Worm (Caenorhabditis elegans) whole organism, L3 larva: ENCODE data around the gene T01D1.7.

Experiments used
- R02D3.7 ChIP-seq: fragments of 150-350 bp; optimal IDR thresholded peaks from 2 replicates; lab custom pipeline; 2014; ENCODE audit warnings: missing biosample characterization, missing genetic modification characterization
- ZK546.5 ChIP-seq: sonication (generic microtip); optimal IDR thresholded peaks from 2 replicates; lab custom pipeline; 2017; ENCODE audit warnings: missing biosample characterization, missing genetic modification characterization
- aly-2 ChIP-seq: fragments of 150-350 bp; optimal IDR thresholded peaks from 2 replicates; lab custom pipeline; 2014; ENCODE audit warnings: missing biosample characterization, missing genetic modification characterization
- ama-1 ChIP-seq: fragments of 150-350 bp; optimal IDR thresholded peaks from 2 replicates; lab custom pipeline; 2018
- ceh-16 ChIP-seq: sonication (generic microtip); optimal IDR thresholded peaks from 2 replicates; lab custom pipeline; 2017; ENCODE audit warnings: missing biosample characterization, missing genetic modification characterization
- ceh-28 ChIP-seq: fragments of 150-350 bp; optimal IDR thresholded peaks from 2 replicates; lab custom pipeline; 2014; ENCODE audit warnings: missing biosample characterization, missing genetic modification reagents, missing genetic modification characterization
- ceh-82 ChIP-seq: fragments of 150-350 bp; optimal IDR thresholded peaks from 2 replicates; lab custom pipeline; 2014; ENCODE audit warnings: missing biosample characterization, missing genetic modification characterization
- ceh-9 ChIP-seq: sonication (generic microtip); optimal IDR thresholded peaks from 2 replicates; lab custom pipeline; 2018; ENCODE audit warnings: missing biosample characterization, missing genetic modification characterization
- daf-12 ChIP-seq: fragments of 150-350 bp; optimal IDR thresholded peaks from 2 replicates; lab custom pipeline; 2014; ENCODE audit warnings: missing biosample characterization, missing genetic modification reagents, missing genetic modification characterization
- egl-5 ChIP-seq: fragments of 150-350 bp; optimal IDR thresholded peaks from 2 replicates; lab custom pipeline; 2017; ENCODE audit warnings: missing biosample characterization, missing genetic modification reagents, missing genetic modification characterization, inconsistent platforms
- elt-1 ChIP-seq: fragments of 150-350 bp; optimal IDR thresholded peaks from 2 replicates; lab custom pipeline; 2014; ENCODE audit warnings: missing biosample characterization, missing genetic modification characterization
- elt-2 ChIP-seq: sonication (generic microtip); optimal IDR thresholded peaks from 2 replicates; lab custom pipeline; 2016; ENCODE audit warnings: missing genetic modification reagents, mild to moderate bottlenecking, missing genetic modification characterization, missing compliant biosample characterization
- elt-3 ChIP-seq, 3 experiments: fragments of 150-350 bp in 1 of 3; sonication (generic microtip) in 2 of 3; optimal IDR thresholded peaks; 2 replicates in 2 of 3; 4 replicates in 1 of 3; lab custom pipeline; 2014 to 2017; ENCODE audit warnings: missing biosample characterization in 3 of 3, missing genetic modification characterization in 3 of 3
- fkh-10 ChIP-seq: sonication (generic microtip); optimal IDR thresholded peaks from 2 replicates; lab custom pipeline; 2017; ENCODE audit warnings: missing biosample characterization, missing genetic modification reagents, missing genetic modification characterization
- fkh-2 ChIP-seq: fragments of 150-350 bp; optimal IDR thresholded peaks from 2 replicates; lab custom pipeline; 2014; ENCODE audit warnings: missing biosample characterization, missing genetic modification reagents, missing genetic modification characterization
- fos-1 ChIP-seq: fragments of 150-350 bp; optimal IDR thresholded peaks from 2 replicates; lab custom pipeline; 2014; ENCODE audit warnings: missing biosample characterization, missing genetic modification characterization
- hmg-11 ChIP-seq: sonication (generic microtip); optimal IDR thresholded peaks from 2 replicates; lab custom pipeline; 2016; ENCODE audit warnings: missing genetic modification characterization, missing compliant biosample characterization
- jun-1 ChIP-seq: fragments of 150-350 bp; optimal IDR thresholded peaks from 2 replicates; lab custom pipeline; 2014; ENCODE audit warnings: missing biosample characterization, missing genetic modification reagents, missing genetic modification characterization
- lin-15B ChIP-seq: fragments of 150-350 bp; optimal IDR thresholded peaks from 2 replicates; lab custom pipeline; 2014; ENCODE audit warnings: missing biosample characterization, missing genetic modification characterization
- lin-39 ChIP-seq: fragments of 150-350 bp; optimal IDR thresholded peaks from 2 replicates; lab custom pipeline; 2018; ENCODE audit warnings: missing biosample characterization, missing genetic modification reagents, missing genetic modification characterization
- lsy-12 ChIP-seq: sonication (generic microtip); optimal IDR thresholded peaks from 2 replicates; lab custom pipeline; 2016; ENCODE audit warnings: mild to moderate bottlenecking, missing genetic modification characterization, missing compliant biosample characterization
- mdl-1 ChIP-seq: fragments of 150-350 bp; optimal IDR thresholded peaks from 2 replicates; lab custom pipeline; 2014; ENCODE audit warnings: missing biosample characterization, missing genetic modification characterization
- mml-1 ChIP-seq: fragments of 150-350 bp; sonication (generic microtip); optimal IDR thresholded peaks from 3 replicates; lab custom pipeline; 2014; ENCODE audit warnings: missing biosample characterization, missing genetic modification characterization
- nfya-1 ChIP-seq: sonication (generic microtip); optimal IDR thresholded peaks from 2 replicates; lab custom pipeline; 2017; ENCODE audit warnings: missing genetic modification characterization, mild to moderate bottlenecking, missing compliant biosample characterization, antibody characterized with exemption, moderate library complexity; ENCODE audit not compliant: insufficient read depth
- nhr-12 ChIP-seq: fragments of 150-350 bp; optimal IDR thresholded peaks from 2 replicates; lab custom pipeline; 2014; ENCODE audit warnings: missing biosample characterization, missing genetic modification characterization
- nhr-23 ChIP-seq: fragments of 150-350 bp; optimal IDR thresholded peaks from 2 replicates; lab custom pipeline; 2014; ENCODE audit warnings: missing biosample characterization, missing genetic modification reagents, missing genetic modification characterization
- nhr-237 ChIP-seq: fragments of 150-350 bp; optimal IDR thresholded peaks from 2 replicates; lab custom pipeline; 2014; ENCODE audit warnings: missing biosample characterization, missing genetic modification characterization
- nhr-25 ChIP-seq: sonication (generic microtip); optimal IDR thresholded peaks from 2 replicates; lab custom pipeline; 2017; ENCODE audit warnings: missing biosample characterization, missing genetic modification characterization
- nhr-28 ChIP-seq: fragments of 150-350 bp; optimal IDR thresholded peaks from 2 replicates; lab custom pipeline; 2014; ENCODE audit warnings: missing biosample characterization, missing genetic modification characterization
- nhr-67 ChIP-seq: fragments of 150-350 bp; optimal IDR thresholded peaks from 2 replicates; lab custom pipeline; 2014; ENCODE audit warnings: missing biosample characterization, missing genetic modification characterization
- nhr-76 ChIP-seq: fragments of 150-350 bp; sonication (generic microtip); optimal IDR thresholded peaks from 5 replicates; lab custom pipeline; 2014; ENCODE audit warnings: missing biosample characterization, missing genetic modification characterization
- pha-4 ChIP-seq: fragments of 150-350 bp; optimal IDR thresholded peaks from 2 replicates; lab custom pipeline; 2014; ENCODE audit warnings: missing biosample characterization, missing genetic modification reagents, missing genetic modification characterization
- pqm-1 ChIP-seq: fragments of 150-350 bp; optimal IDR thresholded peaks from 2 replicates; lab custom pipeline; 2017; ENCODE audit warnings: missing biosample characterization, missing genetic modification characterization, inconsistent platforms
- skn-1 ChIP-seq: fragments of 150-350 bp; optimal IDR thresholded peaks from 2 replicates; lab custom pipeline; 2014; ENCODE audit warnings: missing biosample characterization, missing genetic modification characterization
- snpc-4 ChIP-seq: fragments of 150-350 bp; optimal IDR thresholded peaks from 2 replicates; lab custom pipeline; 2014; ENCODE audit warnings: missing biosample characterization, missing genetic modification characterization
- tbx-2 ChIP-seq: sonication (generic microtip); optimal IDR thresholded peaks from 2 replicates; lab custom pipeline; 2016; ENCODE audit warnings: mild to moderate bottlenecking, missing genetic modification characterization, missing compliant biosample characterization
- unc-39 ChIP-seq: sonication (generic microtip); optimal IDR thresholded peaks from 4 replicates; lab custom pipeline; 2017; ENCODE audit warnings: missing biosample characterization, missing genetic modification characterization
- unc-62 ChIP-seq: fragments of 150-350 bp; sonication (generic microtip); optimal IDR thresholded peaks from 4 replicates; lab custom pipeline; 2014; ENCODE audit warnings: missing biosample characterization, missing genetic modification reagents, missing genetic modification characterization
- ztf-11 ChIP-seq: fragments of 150-350 bp; optimal IDR thresholded peaks from 2 replicates; lab custom pipeline; 2014; ENCODE audit warnings: missing biosample characterization, missing genetic modification characterization
- ztf-4 ChIP-seq: fragments of 150-350 bp; optimal IDR thresholded peaks from 2 replicates; lab custom pipeline; 2014; ENCODE audit warnings: missing biosample characterization, missing genetic modification characterization

The T01D1.7 gene

ce11 chrII:173679-174078 is at the start of gene T01D1.7:
Gene T01D1.7, minus strand, starts transcription at chrII:173779.
- no peak for TF ChIP-seq ztf-4 (tag; lab: Kevin White, UChicago)
- no peak for TF ChIP-seq ceh-9 (tag; lab: Kevin White, UChicago)
- TF ChIP-seq egl-5 (tag; lab: Kevin White, UChicago): no peak
- no peak for TF ChIP-seq unc-62
- TF ChIP-seq pha-4 (tag; lab: Kevin White, UChicago): no peak
- TF ChIP-seq mml-1 (tag; lab: Kevin White, UChicago): no peak

- no peak for TF ChIP-seq fkh-10 (GFP tag; lab: Kevin White, UChicago)
- TF ChIP-seq lin-39 (tag; lab: Kevin White, UChicago): peak; percentile 95
- peak; percentile 96 for TF ChIP-seq nhr-25 (tag; lab: Kevin White, UChicago)
- peak; percentile 86 for TF ChIP-seq nfya-1 (tag; lab: Kevin White, UChicago)
- no peak for TF ChIP-seq nhr-237 (tag; lab: Kevin White, UChicago)
- TF ChIP-seq snpc-4: peak; percentile 37
- peak; percentile 58 for TF ChIP-seq tbx-2
- TF ChIP-seq unc-62: peak; percentile 64
- TF ChIP-seq aly-2: no peak
- no peak for TF ChIP-seq fkh-2 (tag; lab: Kevin White, UChicago)
- peak; percentile 66 for TF ChIP-seq elt-1 (tag; lab: Kevin White, UChicago)
- no peak for TF ChIP-seq ceh-16 (tag; lab: Kevin White, UChicago)
- peak; percentile 41 for TF ChIP-seq ama-1 (lab: Kevin White, UChicago)
- TF ChIP-seq nhr-12 (tag; lab: Kevin White, UChicago): no peak
- TF ChIP-seq fos-1 (tag; lab: Kevin White, UChicago): no peak
- TF ChIP-seq ZK546.5: no peak
- TF ChIP-seq elt-2: peak; percentile 56
- peak; percentile 81 for TF ChIP-seq nhr-23 (tag; lab: Kevin White, UChicago)
- TF ChIP-seq skn-1 (tag; lab: Kevin White, UChicago): peak; percentile 37
- no peak for TF ChIP-seq unc-39 (tag; lab: Kevin White, UChicago)
- peak; percentile 71 for TF ChIP-seq lin-15B (tag; lab: Kevin White, UChicago)
- TF ChIP-seq elt-3 (tag; optimal IDR thresholded peaks at IDR 0.05; lab: Kevin White, UChicago): no peak
- peak; percentile 34 for TF ChIP-seq lsy-12
- no peak for TF ChIP-seq ceh-82
- TF ChIP-seq hmg-11 (tag; lab: Kevin White, UChicago): peak; percentile 85
- TF ChIP-seq ceh-28 (tag; lab: Kevin White, UChicago): peak; percentile 75
- TF ChIP-seq egl-5 (tag; lab: Kevin White, UChicago): peak; percentile 15
- TF ChIP-seq nhr-28: no peak
- peak; percentile 46 for TF ChIP-seq pqm-1 (tag; lab: Kevin White, UChicago)
- TF ChIP-seq nhr-67 (tag; lab: Kevin White, UChicago): no peak
- TF ChIP-seq jun-1: peak; percentile 81
- TF ChIP-seq R02D3.7 (tag; lab: Kevin White, UChicago): peak; percentile 3
- TF ChIP-seq mdl-1 (tag; lab: Kevin White, UChicago): peak; percentile 40
- TF ChIP-seq pha-4 (tag; lab: Kevin White, UChicago): peak; percentile 47
These were observed 47.6 kb upstream of the T01D1.7 start for ce11 chrII:221212-221611.

ce11 chrII:220602-221001 is 47.0 kb upstream of the T01D1.7 start, which contains the start of gene ubxn-3:
Gene ubxn-3, minus strand, starts transcription at chrII:220667.
- no peak for TF ChIP-seq mml-1 (tag; lab: Kevin White, UChicago)
- TF ChIP-seq elt-3 (tag; optimal IDR thresholded peaks at IDR 0.05; lab: Kevin White, UChicago): no peak
- TF ChIP-seq ZK546.5: no peak
- no peak for TF ChIP-seq nhr-237 (tag; lab: Kevin White, UChicago)
- TF ChIP-seq unc-39 (tag; lab: Kevin White, UChicago): no peak
- no peak for TF ChIP-seq nhr-76 (tag; lab: Kevin White, UChicago)

- TF ChIP-seq pqm-1 (tag; lab: Kevin White, UChicago) (no peak), daf-12 (tag; lab: Kevin White, UChicago) (no peak), egl-5 (tag; lab: Kevin White, UChicago) (no peak), nhr-67 (tag; lab: Kevin White, UChicago) (no peak), unc-39 (tag; lab: Kevin White, UChicago) (no peak), mdl-1 (tag; lab: Kevin White, UChicago) (no peak), pha-4 (tag; lab: Kevin White, UChicago) (no peak), lsy-12 (no peak), fkh-10 (GFP tag; lab: Kevin White, UChicago) (no peak), nhr-237 (tag; lab: Kevin White, UChicago) (no peak), ztf-11 (tag; lab: Kevin White, UChicago) (no peak), hmg-11 (tag; lab: Kevin White, UChicago) (no peak), lin-39 (tag; lab: Kevin White, UChicago) (no peak), elt-1 (tag; lab: Kevin White, UChicago) (no peak), nhr-12 (tag; lab: Kevin White, UChicago) (no peak), elt-2 (no peak)
These were observed 46.4 kb upstream of the T01D1.7 start for ce11 chrII:219846-220503.
